Worm (Caenorhabditis elegans) whole organism, L3 larva: Measurements from ENCODE around the gene aakg-2.
"Not testable (repeated sequence)": the region's sequence is repeated elsewhere in the genome, so short reads cannot be mapped to it uniquely, and the experiment has no call there.

ENCODE experiments used
- R02D3.7 ChIP-seq: fragments of 150-350 bp; optimal IDR thresholded peaks from 2 replicates; lab custom pipeline; 2014; ENCODE audit warnings: missing biosample characterization, missing genetic modification characterization
- aly-2 ChIP-seq: fragments of 150-350 bp; optimal IDR thresholded peaks from 2 replicates; lab custom pipeline; 2014; ENCODE audit warnings: missing biosample characterization, missing genetic modification characterization
- ama-1 ChIP-seq: fragments of 150-350 bp; optimal IDR thresholded peaks from 2 replicates; lab custom pipeline; 2018
- ceh-28 ChIP-seq: fragments of 150-350 bp; optimal IDR thresholded peaks from 2 replicates; lab custom pipeline; 2014; ENCODE audit warnings: missing biosample characterization, missing genetic modification reagents, missing genetic modification characterization
- ceh-9 ChIP-seq: sonication (generic microtip); optimal IDR thresholded peaks from 2 replicates; lab custom pipeline; 2018; ENCODE audit warnings: missing biosample characterization, missing genetic modification characterization
- daf-12 ChIP-seq: fragments of 150-350 bp; optimal IDR thresholded peaks from 2 replicates; lab custom pipeline; 2014; ENCODE audit warnings: missing biosample characterization, missing genetic modification reagents, missing genetic modification characterization
- egl-27 ChIP-seq: sonication (generic microtip); optimal IDR thresholded peaks from 4 replicates; lab custom pipeline; 2017; ENCODE audit warnings: missing biosample characterization, missing genetic modification reagents, missing genetic modification characterization
- egl-5 ChIP-seq: fragments of 150-350 bp; optimal IDR thresholded peaks from 2 replicates; lab custom pipeline; 2017; ENCODE audit warnings: missing biosample characterization, missing genetic modification reagents, missing genetic modification characterization, inconsistent platforms
- elt-1 ChIP-seq: fragments of 150-350 bp; optimal IDR thresholded peaks from 2 replicates; lab custom pipeline; 2014; ENCODE audit warnings: missing biosample characterization, missing genetic modification characterization
- elt-2 ChIP-seq: sonication (generic microtip); optimal IDR thresholded peaks from 2 replicates; lab custom pipeline; 2016; ENCODE audit warnings: missing genetic modification reagents, mild to moderate bottlenecking, missing genetic modification characterization, missing compliant biosample characterization
- elt-3 ChIP-seq, 3 experiments: fragments of 150-350 bp in 1 of 3; sonication (generic microtip) in 2 of 3; optimal IDR thresholded peaks; 2 replicates in 2 of 3; 4 replicates in 1 of 3; lab custom pipeline; 2014 to 2017; ENCODE audit warnings: missing biosample characterization in 3 of 3, missing genetic modification characterization in 3 of 3
- eor-1 ChIP-seq, 2 experiments: fragments of 150-350 bp; optimal IDR thresholded peaks; 2 replicates each; lab custom pipeline; 2014 to 2018; ENCODE audit warnings: missing biosample characterization in 2 of 2, missing genetic modification characterization in 2 of 2
- fkh-10 ChIP-seq: sonication (generic microtip); optimal IDR thresholded peaks from 2 replicates; lab custom pipeline; 2017; ENCODE audit warnings: missing biosample characterization, missing genetic modification reagents, missing genetic modification characterization
- fkh-2 ChIP-seq: fragments of 150-350 bp; optimal IDR thresholded peaks from 2 replicates; lab custom pipeline; 2014; ENCODE audit warnings: missing biosample characterization, missing genetic modification reagents, missing genetic modification characterization
- fos-1 ChIP-seq: fragments of 150-350 bp; optimal IDR thresholded peaks from 2 replicates; lab custom pipeline; 2014; ENCODE audit warnings: missing biosample characterization, missing genetic modification characterization
- hmg-11 ChIP-seq: sonication (generic microtip); optimal IDR thresholded peaks from 2 replicates; lab custom pipeline; 2016; ENCODE audit warnings: missing genetic modification characterization, missing compliant biosample characterization
- jun-1 ChIP-seq: fragments of 150-350 bp; optimal IDR thresholded peaks from 2 replicates; lab custom pipeline; 2014; ENCODE audit warnings: missing biosample characterization, missing genetic modification reagents, missing genetic modification characterization
- lin-15B ChIP-seq: fragments of 150-350 bp; optimal IDR thresholded peaks from 2 replicates; lab custom pipeline; 2014; ENCODE audit warnings: missing biosample characterization, missing genetic modification characterization
- lin-39 ChIP-seq: fragments of 150-350 bp; optimal IDR thresholded peaks from 2 replicates; lab custom pipeline; 2018; ENCODE audit warnings: missing biosample characterization, missing genetic modification reagents, missing genetic modification characterization
- lsy-12 ChIP-seq: sonication (generic microtip); optimal IDR thresholded peaks from 2 replicates; lab custom pipeline; 2016; ENCODE audit warnings: mild to moderate bottlenecking, missing genetic modification characterization, missing compliant biosample characterization
- mdl-1 ChIP-seq: fragments of 150-350 bp; optimal IDR thresholded peaks from 2 replicates; lab custom pipeline; 2014; ENCODE audit warnings: missing biosample characterization, missing genetic modification characterization
- mml-1 ChIP-seq: fragments of 150-350 bp; sonication (generic microtip); optimal IDR thresholded peaks from 3 replicates; lab custom pipeline; 2014; ENCODE audit warnings: missing biosample characterization, missing genetic modification characterization
- nfya-1 ChIP-seq: sonication (generic microtip); optimal IDR thresholded peaks from 2 replicates; lab custom pipeline; 2017; ENCODE audit warnings: missing genetic modification characterization, mild to moderate bottlenecking, missing compliant biosample characterization, antibody characterized with exemption, moderate library complexity; ENCODE audit not compliant: insufficient read depth
- nhr-11 ChIP-seq: fragments of 150-350 bp; optimal IDR thresholded peaks from 2 replicates; lab custom pipeline; 2014; ENCODE audit warnings: missing biosample characterization, missing genetic modification characterization
- nhr-12 ChIP-seq: fragments of 150-350 bp; optimal IDR thresholded peaks from 2 replicates; lab custom pipeline; 2014; ENCODE audit warnings: missing biosample characterization, missing genetic modification characterization
- nhr-23 ChIP-seq: fragments of 150-350 bp; optimal IDR thresholded peaks from 2 replicates; lab custom pipeline; 2014; ENCODE audit warnings: missing biosample characterization, missing genetic modification reagents, missing genetic modification characterization
- nhr-237 ChIP-seq: fragments of 150-350 bp; optimal IDR thresholded peaks from 2 replicates; lab custom pipeline; 2014; ENCODE audit warnings: missing biosample characterization, missing genetic modification characterization
- nhr-25 ChIP-seq: sonication (generic microtip); optimal IDR thresholded peaks from 2 replicates; lab custom pipeline; 2017; ENCODE audit warnings: missing biosample characterization, missing genetic modification characterization
- nhr-28 ChIP-seq: fragments of 150-350 bp; optimal IDR thresholded peaks from 2 replicates; lab custom pipeline; 2014; ENCODE audit warnings: missing biosample characterization, missing genetic modification characterization
- nhr-43 ChIP-seq: sonication (generic microtip); optimal IDR thresholded peaks from 2 replicates; lab custom pipeline; 2016; ENCODE audit warnings: mild to moderate bottlenecking, missing genetic modification characterization, missing compliant biosample characterization; ENCODE audit not compliant: poor library complexity, severe bottlenecking
- nhr-67 ChIP-seq: fragments of 150-350 bp; optimal IDR thresholded peaks from 2 replicates; lab custom pipeline; 2014; ENCODE audit warnings: missing biosample characterization, missing genetic modification characterization
- nhr-76 ChIP-seq: fragments of 150-350 bp; sonication (generic microtip); optimal IDR thresholded peaks from 5 replicates; lab custom pipeline; 2014; ENCODE audit warnings: missing biosample characterization, missing genetic modification characterization
- nhr-77 ChIP-seq: fragments of 150-350 bp; optimal IDR thresholded peaks from 2 replicates; lab custom pipeline; 2014; ENCODE audit warnings: missing biosample characterization, missing genetic modification characterization
- pha-4 ChIP-seq: fragments of 150-350 bp; optimal IDR thresholded peaks from 2 replicates; lab custom pipeline; 2014; ENCODE audit warnings: missing biosample characterization, missing genetic modification reagents, missing genetic modification characterization
- pqm-1 ChIP-seq: fragments of 150-350 bp; optimal IDR thresholded peaks from 2 replicates; lab custom pipeline; 2017; ENCODE audit warnings: missing biosample characterization, missing genetic modification characterization, inconsistent platforms
- sea-2 ChIP-seq: fragments of 150-350 bp; sonication (generic microtip); optimal IDR thresholded peaks from 4 replicates; lab custom pipeline; 2014; ENCODE audit warnings: missing biosample characterization, missing genetic modification reagents, missing genetic modification characterization
- snpc-4 ChIP-seq: fragments of 150-350 bp; optimal IDR thresholded peaks from 2 replicates; lab custom pipeline; 2014; ENCODE audit warnings: missing biosample characterization, missing genetic modification characterization
- tbx-2 ChIP-seq: sonication (generic microtip); optimal IDR thresholded peaks from 2 replicates; lab custom pipeline; 2016; ENCODE audit warnings: mild to moderate bottlenecking, missing genetic modification characterization, missing compliant biosample characterization
- unc-39 ChIP-seq: sonication (generic microtip); optimal IDR thresholded peaks from 4 replicates; lab custom pipeline; 2017; ENCODE audit warnings: missing biosample characterization, missing genetic modification characterization
- zag-1 ChIP-seq: fragments of 150-350 bp; optimal IDR thresholded peaks from 2 replicates; lab custom pipeline; 2014; ENCODE audit warnings: missing biosample characterization, missing genetic modification characterization
- ztf-11 ChIP-seq: fragments of 150-350 bp; optimal IDR thresholded peaks from 2 replicates; lab custom pipeline; 2014; ENCODE audit warnings: missing biosample characterization, missing genetic modification characterization
- ztf-4 ChIP-seq: fragments of 150-350 bp; optimal IDR thresholded peaks from 2 replicates; lab custom pipeline; 2014; ENCODE audit warnings: missing biosample characterization, missing genetic modification characterization

Gene aakg-2

DNA sequence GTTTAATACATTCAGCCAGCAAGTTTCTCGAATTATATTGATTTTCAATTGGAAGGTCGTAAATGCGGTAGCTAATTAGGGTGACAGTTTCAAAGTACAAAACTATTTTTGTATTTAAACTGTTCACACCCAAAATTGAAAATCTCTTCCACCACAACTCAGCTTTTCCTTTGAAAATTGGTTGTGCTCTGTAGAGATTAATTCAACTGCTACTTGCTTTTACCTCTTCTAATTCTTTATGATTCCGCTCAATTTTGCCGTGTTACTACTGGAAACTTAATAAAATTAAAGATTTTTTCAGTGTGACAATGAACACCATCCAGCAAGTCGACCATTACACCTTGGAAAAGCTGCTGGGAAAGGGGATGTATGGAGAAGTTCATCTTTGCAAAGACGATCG, 22.9 kb upstream of the aakg-2 start, which contains the start of gene F39F10.3:
Gene F39F10.3 (plus strand): TSS at position 301 of the 400 bp plus-strand sequence.
- no peak for TF ChIP-seq nhr-12 (tag; lab: Kevin White, UChicago)
- no peak for TF ChIP-seq daf-12 (tag; lab: Kevin White, UChicago)
- no peak for TF ChIP-seq fkh-2 (tag; lab: Kevin White, UChicago)
- TF ChIP-seq egl-27 (tag; lab: Kevin White, UChicago) = no peak
- no peak for TF ChIP-seq nhr-23 (tag; lab: Kevin White, UChicago)
- TF ChIP-seq aly-2 (tag; lab: Kevin White, UChicago) = no peak
- no peak for TF ChIP-seq tbx-2
- no peak for TF ChIP-seq ztf-11 (tag; lab: Kevin White, UChicago)
- TF ChIP-seq ceh-9 = no peak
- TF ChIP-seq eor-1 (tag; optimal IDR thresholded peaks at IDR 0.05; lab: Kevin White, UChicago) = no peak
- TF ChIP-seq elt-1 (tag; lab: Kevin White, UChicago) = no peak
- no peak for TF ChIP-seq nhr-28 (tag; lab: Kevin White, UChicago)
- no peak for TF ChIP-seq mml-1 (tag; lab: Kevin White, UChicago)
- no peak for TF ChIP-seq nfya-1
- TF ChIP-seq pqm-1 = no peak
- TF ChIP-seq zag-1 (tag; lab: Kevin White, UChicago) = no peak
- TF ChIP-seq fos-1 = no peak
- no peak for TF ChIP-seq ama-1 (lab: Kevin White, UChicago)
- no peak for TF ChIP-seq snpc-4 (tag; lab: Kevin White, UChicago)
- no peak for TF ChIP-seq nhr-67

- no peak for TF ChIP-seq nhr-237 (tag; lab: Kevin White, UChicago)
- no peak for TF ChIP-seq nhr-12 (tag; lab: Kevin White, UChicago)
- no peak for TF ChIP-seq fos-1
- TF ChIP-seq pqm-1 = no peak
- TF ChIP-seq egl-5 (tag; lab: Kevin White, UChicago) = no peak
- no peak for TF ChIP-seq nfya-1
- TF ChIP-seq sea-2 = no peak
These were observed 15.2 kb upstream of the aakg-2 start for ce11 chrX:16884075-16884474.

DNA sequence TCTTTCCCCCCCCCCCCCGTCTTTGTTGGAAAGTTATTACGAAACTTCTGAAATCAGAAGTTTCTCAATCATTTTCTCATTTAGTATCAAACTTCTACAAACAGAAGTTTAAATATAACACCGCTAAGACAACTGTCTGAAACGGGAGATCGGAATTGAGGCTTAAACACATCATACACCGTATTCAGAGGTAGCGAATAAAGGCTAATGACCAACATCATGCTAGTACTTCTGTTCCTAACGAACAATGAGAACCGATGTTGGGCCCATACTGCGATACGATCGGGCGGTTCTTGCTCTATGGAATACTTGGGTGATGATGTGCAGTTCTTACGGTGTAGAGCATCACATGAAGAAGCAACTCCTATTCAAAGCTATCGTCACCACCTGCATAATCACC, 14.6 kb upstream of the aakg-2 start, which contains the start of gene Y13C8A.1:
Gene Y13C8A.1 (plus strand): TSS at position 301 of the 400 bp plus-strand sequence.
- not testable (repeated sequence) for TF ChIP-seq lsy-12 (tag; lab: Kevin White, UChicago); ceh-28 (tag; lab: Kevin White, UChicago); tbx-2
- TF ChIP-seq, all 47 proteins: peak for 0; not testable (repeated sequence) for 47

ce11 chrX:16880426-16880825, 11.6 kb upstream of the aakg-2 start, which contains the start of gene acs-9:
TSS of gene acs-9 (minus strand) at chrX:16880526.
- TF ChIP-seq fkh-2 (tag; lab: Kevin White, UChicago) = no peak
- TF ChIP-seq fkh-10 (GFP tag; lab: Kevin White, UChicago) = no peak
- TF ChIP-seq nhr-77 (tag; lab: Kevin White, UChicago) = no peak
- TF ChIP-seq nhr-28 (tag; lab: Kevin White, UChicago) = no peak
- TF ChIP-seq nhr-23 (tag; lab: Kevin White, UChicago) = no peak
- no peak for TF ChIP-seq mdl-1 (tag; lab: Kevin White, UChicago)
- TF ChIP-seq aly-2 (tag; lab: Kevin White, UChicago) = no peak
- TF ChIP-seq egl-27 (tag; lab: Kevin White, UChicago) = no peak
- TF ChIP-seq nhr-67 = no peak
- no peak for TF ChIP-seq nhr-237 (tag; lab: Kevin White, UChicago)
- TF ChIP-seq R02D3.7 (tag; lab: Kevin White, UChicago) = no peak
- no peak for TF ChIP-seq lin-39 (tag; lab: Kevin White, UChicago)
- TF ChIP-seq mml-1 (tag; lab: Kevin White, UChicago) = no peak
- no peak for TF ChIP-seq ztf-11 (tag; lab: Kevin White, UChicago)
- no peak for TF ChIP-seq nhr-43 (tag; lab: Kevin White, UChicago)
- no peak for TF ChIP-seq eor-1 (tag; optimal IDR thresholded peaks at IDR 0.05; lab: Kevin White, UChicago)

DNA sequence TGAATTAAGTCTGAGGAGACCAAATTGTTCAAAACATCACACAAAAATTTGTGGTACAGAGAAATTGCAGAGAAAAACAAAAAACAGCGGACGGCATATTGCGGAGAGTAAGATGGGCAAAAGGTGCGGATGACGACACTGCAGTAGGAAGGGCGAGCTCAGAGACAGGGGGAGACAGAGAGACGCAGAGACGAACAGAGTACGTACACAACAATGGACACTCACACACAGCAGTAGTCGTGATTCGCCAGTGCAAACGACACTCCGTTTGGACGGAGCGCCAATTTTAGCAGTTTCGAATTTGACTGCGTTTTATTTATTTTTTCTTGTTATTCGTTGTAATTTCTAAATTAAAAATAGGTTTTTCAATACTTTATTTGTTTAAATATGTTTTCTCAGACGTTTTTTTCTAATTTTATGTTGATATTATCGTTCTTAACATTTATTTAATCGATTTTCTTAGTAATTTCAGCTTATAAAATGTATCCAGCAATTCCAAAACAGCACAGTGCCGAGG, 3.7 kb upstream of the aakg-2 start, which contains the start of gene T20F7.1:
Gene T20F7.1 (plus strand): TSS at position 467 of the 517 bp plus-strand sequence.
- TF ChIP-seq nfya-1 (peak; percentile 81), nhr-11 (no peak), fkh-2 (tag; lab: Kevin White, UChicago) (no peak), fkh-10 (GFP tag; lab: Kevin White, UChicago) (no peak), daf-12 (tag; lab: Kevin White, UChicago) (no peak), nhr-43 (tag; lab: Kevin White, UChicago) (peak; percentile 66), egl-5 (tag; lab: Kevin White, UChicago) (peak; percentile 50), elt-2 (peak; percentile 63), eor-1 (tag; optimal IDR thresholded peaks at IDR 0.05; lab: Kevin White, UChicago) (no peak), nhr-23 (tag; lab: Kevin White, UChicago) (peak; percentile 66), pqm-1 (peak; percentile 34), nhr-76 (tag; lab: Kevin White, UChicago) (no peak), lin-15B (tag; lab: Kevin White, UChicago) (peak; percentile 17), jun-1 (peak; percentile 42), lsy-12 (tag; lab: Kevin White, UChicago) (peak; percentile 32), ztf-4 (tag; lab: Kevin White, UChicago) (no peak), lin-39 (tag; lab: Kevin White, UChicago) (peak; percentile 81), pha-4 (tag; lab: Kevin White, UChicago) (peak; percentile 84), unc-39 (tag; lab: Kevin White, UChicago) (no peak), elt-3 (tag; optimal IDR thresholded peaks at IDR 0.05; lab: Kevin White, UChicago) (no peak), sea-2 (no peak), aly-2 (tag; lab: Kevin White, UChicago) (no peak), hmg-11 (tag; lab: Kevin White, UChicago) (peak; percentile 92), nhr-25 (tag; lab: Kevin White, UChicago) (peak; percentile 63)
